Worm (Caenorhabditis elegans) whole organism, L4 larva: ENCODE results near the gene alkb-8.

Experiments
- Y75B8A.6 ChIP-seq: fragments of 200-800 bp; sonication (Bioruptor generic); IDR thresholded peaks from 2 replicates; pipeline ENCODE4 v1.3.6; 2022; ENCODE audit warnings: missing genetic modification reagents, missing genetic modification characterization, missing compliant biosample characterization
- ama-1 ChIP-seq: fragments of 150-350 bp; optimal IDR thresholded peaks from 2 replicates; lab custom pipeline; 2014; ENCODE audit warnings: inconsistent platforms, mixed read lengths
- ceh-82 ChIP-seq: sonication (generic microtip); optimal IDR thresholded peaks from 2 replicates; lab custom pipeline; 2017; ENCODE audit warnings: missing biosample characterization, missing genetic modification characterization
- ctbp-1 ChIP-seq: fragments of 200-800 bp; sonication (Bioruptor generic); IDR thresholded peaks from 2 replicates; pipeline ENCODE4 v1.3.6; 2022; ENCODE audit warnings: missing genetic modification reagents, missing genetic modification characterization, missing compliant biosample characterization
- dpl-1 ChIP-seq: fragments of 150-350 bp; optimal IDR thresholded peaks from 2 replicates; lab custom pipeline; 2014; ENCODE audit warnings: missing biosample characterization, missing genetic modification reagents, missing genetic modification characterization
- egl-27 ChIP-seq: sonication (generic microtip); optimal IDR thresholded peaks from 3 replicates; lab custom pipeline; 2017; ENCODE audit warnings: missing biosample characterization, missing genetic modification reagents, missing genetic modification characterization
- nhr-237 ChIP-seq: sonication (generic microtip); optimal IDR thresholded peaks from 2 replicates; lab custom pipeline; 2017; ENCODE audit warnings: missing biosample characterization, missing genetic modification characterization
- nhr-77 ChIP-seq: fragments of 150-350 bp; optimal IDR thresholded peaks from 2 replicates; lab custom pipeline; 2014; ENCODE audit warnings: missing biosample characterization, missing genetic modification characterization
- skn-1 ChIP-seq: fragments of 150-350 bp; optimal IDR thresholded peaks from 2 replicates; lab custom pipeline; 2014; ENCODE audit warnings: missing biosample characterization, missing genetic modification characterization
- spr-1 ChIP-seq: sonication (generic microtip); optimal IDR thresholded peaks from 2 replicates; lab custom pipeline; 2016; ENCODE audit warnings: mild to moderate bottlenecking, missing genetic modification characterization, missing compliant biosample characterization
- unc-62 ChIP-seq, 3 experiments: fragments of 150-350 bp in 1 of 3; sonication (generic microtip); optimal IDR thresholded peaks in 2 of 3; peaks in 1 of 3; 1 replicate in 1 of 3; 2 replicates in 2 of 3; lab custom pipeline; 2014 to 2017; ENCODE audit warnings: missing biosample characterization in 3 of 3, missing genetic modification characterization in 3 of 3, missing genetic modification reagents in 3 of 3, missing genotype in 1 of 3
- zip-11 ChIP-seq: fragments of 200-800 bp; sonication (Bioruptor generic); IDR thresholded peaks from 2 replicates; pipeline ENCODE4 v1.3.6; 2022; ENCODE audit warnings: missing genetic modification characterization, missing compliant biosample characterization
- ztf-7 ChIP-seq: fragments of 150-350 bp; optimal IDR thresholded peaks from 2 replicates; lab custom pipeline; 2014; ENCODE audit warnings: missing biosample characterization, missing genetic modification characterization

DNA sequence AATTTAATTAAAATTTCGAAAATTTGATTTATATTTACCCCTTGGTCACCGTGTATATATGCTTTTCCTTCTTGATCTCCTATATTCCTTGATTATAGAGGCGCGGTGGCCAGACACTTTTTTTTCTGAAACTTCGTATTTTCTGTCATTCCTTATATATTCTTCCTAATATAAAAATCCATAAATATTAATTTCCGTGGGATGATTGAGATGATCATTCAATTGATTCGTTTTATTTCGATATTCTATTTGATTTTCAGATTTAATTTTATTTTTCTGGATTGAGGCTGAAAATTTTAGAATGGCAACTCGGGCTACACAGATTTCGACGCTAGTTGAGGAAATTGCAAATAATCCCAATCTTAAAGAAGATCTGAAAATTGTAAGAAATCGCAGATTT is 2.5 kb upstream of the alkb-8 start, which contains the start of gene dph-1:
- TF ChIP-seq ztf-7 (tag; lab: Kevin White, UChicago) (no peak), spr-1 (tag; lab: Kevin White, UChicago) (no peak), zip-11 (GFP tag; lab: Robert Waterston, UW) (no peak), nhr-77 (tag; lab: Kevin White, UChicago) (no peak), egl-27 (no peak), Y75B8A.6 (no peak), unc-62 (GFP tag; optimal IDR thresholded peaks at IDR 0.05 in 1 of 2; lab: Kevin White, UChicago) (no peak), unc-62 (tag; optimal IDR thresholded peaks at IDR 0.05; lab: Kevin White, UChicago) (no peak), skn-1 (tag; lab: Kevin White, UChicago) (no peak), nhr-237 (tag; lab: Kevin White, UChicago) (no peak), dpl-1 (GFP tag; lab: Kevin White, UChicago) (no peak), ctbp-1 (GFP tag; lab: Robert Waterston, UW) (no peak), ama-1 (no peak), ceh-82 (tag; lab: Kevin White, UChicago) (no peak)
